Worm (Caenorhabditis elegans) whole organism, L3 larva: ENCODE data around the gene F17E9.18.
A peak's percentile ranks its signal among the peaks of the same experiment; 100 is the strongest.

Experiments used
- R02D3.7 ChIP-seq: fragments of 150-350 bp; optimal IDR thresholded peaks from 2 replicates; lab custom pipeline; 2014; ENCODE audit warnings: missing biosample characterization, missing genetic modification characterization
- ceh-82 ChIP-seq: fragments of 150-350 bp; optimal IDR thresholded peaks from 2 replicates; lab custom pipeline; 2014; ENCODE audit warnings: missing biosample characterization, missing genetic modification characterization
- ceh-9 ChIP-seq: sonication (generic microtip); optimal IDR thresholded peaks from 2 replicates; lab custom pipeline; 2018; ENCODE audit warnings: missing biosample characterization, missing genetic modification characterization
- daf-12 ChIP-seq: fragments of 150-350 bp; optimal IDR thresholded peaks from 2 replicates; lab custom pipeline; 2014; ENCODE audit warnings: missing biosample characterization, missing genetic modification reagents, missing genetic modification characterization
- egl-27 ChIP-seq: sonication (generic microtip); optimal IDR thresholded peaks from 4 replicates; lab custom pipeline; 2017; ENCODE audit warnings: missing biosample characterization, missing genetic modification reagents, missing genetic modification characterization
- egl-5 ChIP-seq: fragments of 150-350 bp; optimal IDR thresholded peaks from 2 replicates; lab custom pipeline; 2017; ENCODE audit warnings: missing biosample characterization, missing genetic modification reagents, missing genetic modification characterization, inconsistent platforms
- elt-1 ChIP-seq: fragments of 150-350 bp; optimal IDR thresholded peaks from 2 replicates; lab custom pipeline; 2014; ENCODE audit warnings: missing biosample characterization, missing genetic modification characterization
- elt-2 ChIP-seq: sonication (generic microtip); optimal IDR thresholded peaks from 2 replicates; lab custom pipeline; 2016; ENCODE audit warnings: missing genetic modification reagents, mild to moderate bottlenecking, missing genetic modification characterization, missing compliant biosample characterization
- elt-3 ChIP-seq, 3 experiments: fragments of 150-350 bp in 1 of 3; sonication (generic microtip) in 2 of 3; optimal IDR thresholded peaks; 2 replicates in 2 of 3; 4 replicates in 1 of 3; lab custom pipeline; 2014 to 2017; ENCODE audit warnings: missing biosample characterization in 3 of 3, missing genetic modification characterization in 3 of 3
- eor-1 ChIP-seq, 2 experiments: fragments of 150-350 bp; optimal IDR thresholded peaks; 2 replicates each; lab custom pipeline; 2014 to 2018; ENCODE audit warnings: missing biosample characterization in 2 of 2, missing genetic modification characterization in 2 of 2
- hmg-11 ChIP-seq: sonication (generic microtip); optimal IDR thresholded peaks from 2 replicates; lab custom pipeline; 2016; ENCODE audit warnings: missing genetic modification characterization, missing compliant biosample characterization
- jun-1 ChIP-seq: fragments of 150-350 bp; optimal IDR thresholded peaks from 2 replicates; lab custom pipeline; 2014; ENCODE audit warnings: missing biosample characterization, missing genetic modification reagents, missing genetic modification characterization
- lsy-12 ChIP-seq: sonication (generic microtip); optimal IDR thresholded peaks from 2 replicates; lab custom pipeline; 2016; ENCODE audit warnings: mild to moderate bottlenecking, missing genetic modification characterization, missing compliant biosample characterization
- nfya-1 ChIP-seq: sonication (generic microtip); optimal IDR thresholded peaks from 2 replicates; lab custom pipeline; 2017; ENCODE audit warnings: missing genetic modification characterization, mild to moderate bottlenecking, missing compliant biosample characterization, antibody characterized with exemption, moderate library complexity; ENCODE audit not compliant: insufficient read depth
- nhr-12 ChIP-seq: fragments of 150-350 bp; optimal IDR thresholded peaks from 2 replicates; lab custom pipeline; 2014; ENCODE audit warnings: missing biosample characterization, missing genetic modification characterization
- nhr-23 ChIP-seq: fragments of 150-350 bp; optimal IDR thresholded peaks from 2 replicates; lab custom pipeline; 2014; ENCODE audit warnings: missing biosample characterization, missing genetic modification reagents, missing genetic modification characterization
- nhr-237 ChIP-seq: fragments of 150-350 bp; optimal IDR thresholded peaks from 2 replicates; lab custom pipeline; 2014; ENCODE audit warnings: missing biosample characterization, missing genetic modification characterization
- nhr-25 ChIP-seq: sonication (generic microtip); optimal IDR thresholded peaks from 2 replicates; lab custom pipeline; 2017; ENCODE audit warnings: missing biosample characterization, missing genetic modification characterization
- nhr-43 ChIP-seq: sonication (generic microtip); optimal IDR thresholded peaks from 2 replicates; lab custom pipeline; 2016; ENCODE audit warnings: mild to moderate bottlenecking, missing genetic modification characterization, missing compliant biosample characterization; ENCODE audit not compliant: poor library complexity, severe bottlenecking
- nhr-76 ChIP-seq: fragments of 150-350 bp; sonication (generic microtip); optimal IDR thresholded peaks from 5 replicates; lab custom pipeline; 2014; ENCODE audit warnings: missing biosample characterization, missing genetic modification characterization
- nhr-77 ChIP-seq: fragments of 150-350 bp; optimal IDR thresholded peaks from 2 replicates; lab custom pipeline; 2014; ENCODE audit warnings: missing biosample characterization, missing genetic modification characterization
- pha-4 ChIP-seq: fragments of 150-350 bp; optimal IDR thresholded peaks from 2 replicates; lab custom pipeline; 2014; ENCODE audit warnings: missing biosample characterization, missing genetic modification reagents, missing genetic modification characterization
- pqm-1 ChIP-seq: fragments of 150-350 bp; optimal IDR thresholded peaks from 2 replicates; lab custom pipeline; 2017; ENCODE audit warnings: missing biosample characterization, missing genetic modification characterization, inconsistent platforms
- sea-2 ChIP-seq: fragments of 150-350 bp; sonication (generic microtip); optimal IDR thresholded peaks from 4 replicates; lab custom pipeline; 2014; ENCODE audit warnings: missing biosample characterization, missing genetic modification reagents, missing genetic modification characterization
- skn-1 ChIP-seq: fragments of 150-350 bp; optimal IDR thresholded peaks from 2 replicates; lab custom pipeline; 2014; ENCODE audit warnings: missing biosample characterization, missing genetic modification characterization
- zag-1 ChIP-seq: fragments of 150-350 bp; optimal IDR thresholded peaks from 2 replicates; lab custom pipeline; 2014; ENCODE audit warnings: missing biosample characterization, missing genetic modification characterization
- ztf-4 ChIP-seq: fragments of 150-350 bp; optimal IDR thresholded peaks from 2 replicates; lab custom pipeline; 2014; ENCODE audit warnings: missing biosample characterization, missing genetic modification characterization

Gene F17E9.18

ce11 chrIV:8328913-8329312, 18.0 kb downstream of the F17E9.18 start, which contains the start of gene F35H10.2:
Gene F35H10.2 (plus strand): TSS chrIV:8329213.
- TF ChIP-seq elt-1 (no peak), pqm-1 (tag; lab: Kevin White, UChicago) (no peak), nhr-12 (no peak), skn-1 (tag; lab: Kevin White, UChicago) (no peak), egl-5 (no peak), hmg-11 (no peak)

- TF ChIP-seq ceh-82 (tag; lab: Kevin White, UChicago) (no peak), nhr-237 (no peak), lsy-12 (tag; lab: Kevin White, UChicago) (no peak), pha-4 (no peak)
These were observed 21.3 kb downstream of the F17E9.18 start, which contains the start of gene F35H10.3 for ce11 chrIV:8325667-8326066. Gene F35H10.3 (plus strand): TSS chrIV:8325967.

- TF ChIP-seq hmg-11 (no peak), nhr-237 (no peak), egl-27 (no peak), nhr-25 (tag; lab: Kevin White, UChicago) (peak; percentile 27)
- TF ChIP-seq, all 47 proteins: peak for 1
These were observed 28.2 kb downstream of the F17E9.18 start for ce11 chrIV:8318799-8319198.

ce11 chrIV:8317800-8318199, 29.2 kb downstream of the F17E9.18 start:
- TF ChIP-seq jun-1 (tag; lab: Kevin White, UChicago) (no peak), nhr-23 (tag; lab: Kevin White, UChicago) (peak; percentile 34)

ce11 chrIV:8312846-8313245, 34.1 kb downstream of the F17E9.18 start, which contains the start of gene F35H10.10:
Gene F35H10.10 (minus strand): TSS chrIV:8312946.
- TF ChIP-seq nhr-23 (tag; lab: Kevin White, UChicago): peak; percentile 21
- no peak for TF ChIP-seq nhr-25 (tag; lab: Kevin White, UChicago)
- TF ChIP-seq sea-2 (GFP tag; lab: Kevin White, UChicago): no peak
- no peak for TF ChIP-seq zag-1
- TF ChIP-seq, all 47 proteins: peak for 1

ce11 chrIV:8312105-8312504, 34.8 kb downstream of the F17E9.18 start:
- no peak for TF ChIP-seq elt-3 (tag; optimal IDR thresholded peaks at IDR 0.05; lab: Kevin White, UChicago)
- no peak for TF ChIP-seq daf-12 (tag; lab: Kevin White, UChicago)
- no peak for TF ChIP-seq lsy-12 (tag; lab: Kevin White, UChicago)
- TF ChIP-seq egl-27: no peak
- no peak for TF ChIP-seq nhr-77
- no peak for TF ChIP-seq hmg-11
- TF ChIP-seq ztf-4 (tag; lab: Kevin White, UChicago): no peak
- no peak for TF ChIP-seq elt-2
- no peak for TF ChIP-seq nhr-23 (tag; lab: Kevin White, UChicago)
- no peak for TF ChIP-seq eor-1 (tag; optimal IDR thresholded peaks at IDR 0.05; lab: Kevin White, UChicago)
- TF ChIP-seq sea-2 (GFP tag; lab: Kevin White, UChicago): no peak
- no peak for TF ChIP-seq nfya-1 (tag; lab: Kevin White, UChicago)
- no peak for TF ChIP-seq nhr-76 (tag; lab: Kevin White, UChicago)
- no peak for TF ChIP-seq ceh-9 (tag; lab: Kevin White, UChicago)
- no peak for TF ChIP-seq nhr-25 (tag; lab: Kevin White, UChicago)

- no peak for TF ChIP-seq eor-1 (tag; optimal IDR thresholded peaks at IDR 0.05; lab: Kevin White, UChicago)
- TF ChIP-seq nhr-43 (tag; lab: Kevin White, UChicago): peak; percentile 37
- TF ChIP-seq, all 47 proteins: peak for 1
These were observed 39.5 kb downstream of the F17E9.18 start for ce11 chrIV:8307408-8307807.

- TF ChIP-seq nhr-237 (no peak), pha-4 (peak; percentile 9), R02D3.7 (no peak)
- TF ChIP-seq, all 47 proteins: peak for 1
These were observed 43.3 kb downstream of the F17E9.18 start, which contains the start of gene vha-5 for ce11 chrIV:8303668-8304067. Gene vha-5 (plus strand): TSS chrIV:8303968.
